ENCODE assay signal across 3 fruit fly cellular contexts in genomic region chr3L:9335711-9336110, dm6.
TF ChIP-seq lines count a peak whose summit lies in the region.

No protein-coding gene starts in this region.

TF ChIP-seq in whole organism, adult, 20 proteins besides CTCF, POLR2A, EP300 and RAD21 (continued from another document):
- TF ChIP-seq Clk (GFP tag; optimal IDR thresholded peaks at IDR 0.05; lab: Kevin White, UChicago) (peak; percentile 6), CG5204 (GFP tag; optimal IDR thresholded peaks at IDR 0.05; lab: Kevin White, UChicago) (no peak), CG7101 (tag; optimal IDR thresholded peaks at IDR 0.05; lab: Kevin White, UChicago) (peak; percentile 1)

TF ChIP-seq in whole organism, embryonic, 481 proteins besides CTCF, POLR2A, EP300 and RAD21 (continued from another document and continues in another):
- TF ChIP-seq CG7839 (tag; optimal IDR thresholded peaks at IDR 0.05; lab: Kevin White, UChicago) = no peak
- TF ChIP-seq cwo (GFP tag; optimal IDR thresholded peaks at IDR 0.05; lab: Kevin White, UChicago) = peak; percentile 1
- no peak for TF ChIP-seq pfk (GFP tag; optimal IDR thresholded peaks at IDR 0.05; lab: Kevin White, UChicago)
- no peak for TF ChIP-seq Deaf1 (tag; optimal IDR thresholded peaks at IDR 0.05; lab: Kevin White, UChicago)
- no peak for TF ChIP-seq CG3847 (GFP tag; IDR thresholded peaks at IDR 0.05; lab: Robert Waterston, UW)
- TF ChIP-seq CG12219 (GFP tag; optimal IDR thresholded peaks at IDR 0.05; lab: Kevin White, UChicago) = no peak
- peak; percentile 43 for TF ChIP-seq abd-A (tag; optimal IDR thresholded peaks at IDR 0.05; lab: Kevin White, UChicago)
- 0 out of 2 replicates have a peak, but pooled peaks have one; percentile 21 for TF ChIP-seq stc (GFP tag; IDR thresholded peaks at IDR 0.05; lab: Robert Waterston, UW)
- no peak for TF ChIP-seq fd3F (GFP tag; optimal IDR thresholded peaks at IDR 0.05; lab: Kevin White, UChicago)
- TF ChIP-seq kni (GFP tag; optimal IDR thresholded peaks at IDR 0.05; lab: Kevin White, UChicago) = peak; percentile 47
- no peak for TF ChIP-seq CG1602 (GFP tag; optimal IDR thresholded peaks at IDR 0.05; lab: Kevin White, UChicago)
- TF ChIP-seq az2 (GFP tag; optimal IDR thresholded peaks at IDR 0.05; lab: Kevin White, UChicago) = no peak
- TF ChIP-seq kay (GFP tag; optimal IDR thresholded peaks at IDR 0.05; lab: Kevin White, UChicago) = peak; percentile 69
- no peak for TF ChIP-seq CG34376 (GFP tag; optimal IDR thresholded peaks at IDR 0.05; lab: Kevin White, UChicago)
- no peak for TF ChIP-seq CG2712 (tag; optimal IDR thresholded peaks at IDR 0.05; lab: Kevin White, UChicago)
- TF ChIP-seq CG31224 (GFP tag; IDR thresholded peaks at IDR 0.05; lab: Robert Waterston, UW) = 0 out of 2 replicates have a peak, but pooled peaks have one; percentile 4
- TF ChIP-seq CG17612 (GFP tag; IDR thresholded peaks at IDR 0.05; lab: Robert Waterston, UW) = no peak
- TF ChIP-seq ci (GFP tag; IDR thresholded peaks at IDR 0.05; lab: Robert Waterston, UW) = 0 out of 3 replicates have a peak, but pooled peaks have one; percentile 32
- TF ChIP-seq D19B (GFP tag; optimal IDR thresholded peaks at IDR 0.05; lab: Kevin White, UChicago) = no peak
- 0 out of 2 replicates have a peak, but pooled peaks have one; percentile 32 for TF ChIP-seq bbx (GFP tag; IDR thresholded peaks at IDR 0.05; lab: Robert Waterston, UW; ENCODE audit: partially characterized antibody)
- no peak for TF ChIP-seq twi (tag; optimal IDR thresholded peaks at IDR 0.05; lab: Kevin White, UChicago)
- TF ChIP-seq CG10462 (GFP tag; optimal IDR thresholded peaks at IDR 0.05; lab: Kevin White, UChicago) = no peak
- no peak for TF ChIP-seq CG8944 (GFP tag; optimal IDR thresholded peaks at IDR 0.05; lab: Kevin White, UChicago)
- TF ChIP-seq CG14860 (GFP tag; IDR thresholded peaks at IDR 0.05; lab: Robert Waterston, UW; ENCODE audit: partially characterized antibody) = no peak
- TF ChIP-seq Bdp1 (GFP tag; optimal IDR thresholded peaks at IDR 0.05; lab: Kevin White, UChicago) = no peak
- peak; percentile 61; the same call in 1 of the 2 replicates for TF ChIP-seq GATAe (GFP tag; conservative IDR thresholded peaks at IDR 0.05; lab: Robert Waterston, UW)
- no peak for TF ChIP-seq pan (optimal IDR thresholded peaks at IDR 0.05; lab: Kevin White, UChicago)
- peak in 1 of 2 experiments; percentile 52 for TF ChIP-seq pan (GFP tag; optimal IDR thresholded peaks at IDR 0.05 in 1 of 2, IDR thresholded peaks at IDR 0.05 in 1 of 2)
- TF ChIP-seq Trl (optimal IDR thresholded peaks at IDR 0.05; lab: Kevin White, UChicago) = peak; percentile 34 to 43
- no peak for TF ChIP-seq Trl (GFP tag; optimal IDR thresholded peaks at IDR 0.05; lab: Kevin White, UChicago)
- TF ChIP-seq CG10267 (tag; optimal IDR thresholded peaks at IDR 0.05; lab: Kevin White, UChicago) = no peak
- peak; percentile 62; the same call in 2 of the 3 replicates for TF ChIP-seq sr (GFP tag; IDR thresholded peaks at IDR 0.05; lab: Robert Waterston, UW)
- no peak for TF ChIP-seq CG13624 (GFP tag; optimal IDR thresholded peaks at IDR 0.05; lab: Kevin White, UChicago)
- peak; percentile 98 for TF ChIP-seq crol (GFP tag; IDR thresholded peaks at IDR 0.05; lab: Robert Waterston, UW)
- no peak for TF ChIP-seq dpn (GFP tag; optimal IDR thresholded peaks at IDR 0.05; lab: Kevin White, UChicago)
- peak; percentile 34; the same call in 1 of the 2 replicates for TF ChIP-seq Atf6 (GFP tag; IDR thresholded peaks at IDR 0.05; lab: Robert Waterston, UW)
- TF ChIP-seq ken (GFP tag; IDR thresholded peaks at IDR 0.05; lab: Robert Waterston, UW) = no peak
- TF ChIP-seq CG9797 (GFP tag; optimal IDR thresholded peaks at IDR 0.05; lab: Kevin White, UChicago) = no peak
- no peak for TF ChIP-seq CG10654 (GFP tag; optimal IDR thresholded peaks at IDR 0.05; lab: Kevin White, UChicago)
- TF ChIP-seq CG8359 (GFP tag; optimal IDR thresholded peaks at IDR 0.05; lab: Kevin White, UChicago; ENCODE audit: borderline replicate concordance) = no peak
- no peak for TF ChIP-seq Hey (tag; optimal IDR thresholded peaks at IDR 0.05; lab: Kevin White, UChicago)
- TF ChIP-seq sd (tag; optimal IDR thresholded peaks at IDR 0.05; lab: Kevin White, UChicago) = peak; percentile 36
- TF ChIP-seq odd (GFP tag; optimal IDR thresholded peaks at IDR 0.05; lab: Kevin White, UChicago) = no peak
- TF ChIP-seq Blimp-1 (GFP tag; optimal IDR thresholded peaks at IDR 0.05; lab: Kevin White, UChicago) = peak; percentile 1
- no peak for TF ChIP-seq CG18476 (GFP tag; optimal IDR thresholded peaks at IDR 0.05; lab: Kevin White, UChicago)
- TF ChIP-seq sug (tag; optimal IDR thresholded peaks at IDR 0.05; lab: Kevin White, UChicago) = peak; percentile 65
- TF ChIP-seq slou (GFP tag; optimal IDR thresholded peaks at IDR 0.05; lab: Kevin White, UChicago) = no peak
- peak; percentile 40 for TF ChIP-seq CG1832 (GFP tag; optimal IDR thresholded peaks at IDR 0.05; lab: Kevin White, UChicago)
- no peak for TF ChIP-seq CG7745 (tag; optimal IDR thresholded peaks at IDR 0.05; lab: Kevin White, UChicago)
- no peak for TF ChIP-seq Sin3A (optimal IDR thresholded peaks at IDR 0.05; lab: Kevin White, UChicago)
- no peak for TF ChIP-seq CG2678 (tag; optimal IDR thresholded peaks at IDR 0.05; lab: Kevin White, UChicago)
- TF ChIP-seq Gug (GFP tag; IDR thresholded peaks at IDR 0.05; lab: Robert Waterston, UW) = no peak
- no peak for TF ChIP-seq CG15601 (tag; optimal IDR thresholded peaks at IDR 0.05; lab: Kevin White, UChicago)
- TF ChIP-seq sna (GFP tag; IDR thresholded peaks at IDR 0.05; lab: Robert Waterston, UW; ENCODE audit: partially characterized antibody) = no peak
- TF ChIP-seq CG7928 (GFP tag; optimal IDR thresholded peaks at IDR 0.05; lab: Kevin White, UChicago) = no peak
- TF ChIP-seq nerfin-2 (GFP tag; IDR thresholded peaks at IDR 0.05; lab: Robert Waterston, UW; ENCODE audit: partially characterized antibody) = no peak
- TF ChIP-seq CG14014 (GFP tag; IDR thresholded peaks at IDR 0.05; lab: Robert Waterston, UW) = no peak
- no peak for TF ChIP-seq CG11398 (GFP tag; optimal IDR thresholded peaks at IDR 0.05; lab: Kevin White, UChicago)
- TF ChIP-seq CG6765 (GFP tag; optimal IDR thresholded peaks at IDR 0.05; lab: Kevin White, UChicago) = no peak
- TF ChIP-seq Dip3 (GFP tag; optimal IDR thresholded peaks at IDR 0.05; lab: Kevin White, UChicago) = no peak
- peak; percentile 68 for TF ChIP-seq CG12769 (tag; optimal IDR thresholded peaks at IDR 0.05; lab: Kevin White, UChicago)
- peak in 1 of 2 experiments; percentile 39 for TF ChIP-seq Hr78 (GFP tag; optimal IDR thresholded peaks at IDR 0.05; lab: Kevin White, UChicago)
- no peak; the same call in 1 of the 2 replicates for TF ChIP-seq CG11247 (GFP tag; IDR thresholded peaks at IDR 0.05; lab: Robert Waterston, UW)
- TF ChIP-seq CG4707 (GFP tag; optimal IDR thresholded peaks at IDR 0.05; lab: Kevin White, UChicago) = no peak

TF ChIP-seq in whole organism, prepupa, 60 proteins besides CTCF, POLR2A, EP300 and RAD21 (continued from another document):
- TF ChIP-seq CG4318 (GFP tag; optimal IDR thresholded peaks at IDR 0.05; lab: Kevin White, UChicago) (no peak), fkh (GFP tag; optimal IDR thresholded peaks at IDR 0.05; lab: Kevin White, UChicago) (peak; percentile 62), CG11902 (GFP tag; optimal IDR thresholded peaks at IDR 0.05; lab: Kevin White, UChicago) (no peak), CG10669 (GFP tag; optimal IDR thresholded peaks at IDR 0.05; lab: Kevin White, UChicago) (no peak), CG1621 (tag; optimal IDR thresholded peaks at IDR 0.05; lab: Kevin White, UChicago) (peak; percentile 20), vri (GFP tag; optimal IDR thresholded peaks at IDR 0.05; lab: Kevin White, UChicago) (peak; percentile 21), CG8119 (GFP tag; IDR thresholded peaks at IDR 0.05; lab: Robert Waterston, UW) (peak; percentile 38; the same call in 1 of the 3 replicates), svp (GFP tag; lab: Kevin White, UChicago) (peak; percentile 80), Gug (GFP tag; IDR thresholded peaks at IDR 0.05; lab: Robert Waterston, UW) (peak; percentile 50; the same call in 1 of the 2 replicates), CG6854 (GFP tag; optimal IDR thresholded peaks at IDR 0.05; lab: Kevin White, UChicago) (peak; percentile 59), pdm3 (GFP tag; optimal IDR thresholded peaks at IDR 0.05; lab: Kevin White, UChicago) (no peak), CG3032 (tag; optimal IDR thresholded peaks at IDR 0.05; lab: Kevin White, UChicago) (no peak), Sox102F (GFP tag; optimal IDR thresholded peaks at IDR 0.05; lab: Kevin White, UChicago) (no peak), dsx (GFP tag; optimal IDR thresholded peaks at IDR 0.05; lab: Kevin White, UChicago; ENCODE audit: poor library complexity, severe bottlenecking) (no peak), ss (GFP tag; optimal IDR thresholded peaks at IDR 0.05; lab: Kevin White, UChicago) (peak; percentile 8 to 60), Blimp-1 (GFP tag; optimal IDR thresholded peaks at IDR 0.05; lab: Kevin White, UChicago) (peak; percentile 30), CG6792 (GFP tag; optimal IDR thresholded peaks at IDR 0.05; lab: Kevin White, UChicago) (peak; percentile 5), cyc (GFP tag; optimal IDR thresholded peaks at IDR 0.05; lab: Kevin White, UChicago) (no peak), CG3919 (GFP tag; optimal IDR thresholded peaks at IDR 0.05; lab: Kevin White, UChicago) (peak; percentile 32), CG7368 (GFP tag; optimal IDR thresholded peaks at IDR 0.05; lab: Kevin White, UChicago) (peak; percentile 32)
